Worm (Caenorhabditis elegans): Measurements from ENCODE around the gene idpb-4.

Gene idpb-4

ce11 chrII:8721955-8722524 lies 15.3 kb downstream of the idpb-4 start, which contains the start of gene trcs-2:
TSS of gene trcs-2 (plus strand) at chrII:8722474.
- TF ChIP-seq zag-1 (tag; optimal IDR thresholded peaks at IDR 0.05) (no peak), fkh-8 (tag; optimal IDR thresholded peaks at IDR 0.05) (peak; percentile 22), dsc-1 (tag; optimal IDR thresholded peaks at IDR 0.05) (no peak), sox-4 (tag; optimal IDR thresholded peaks at IDR 0.05) (no peak), nhr-71 (tag; optimal IDR thresholded peaks at IDR 0.05) (peak; percentile 5), zip-4 (GFP tag; optimal IDR thresholded peaks at IDR 0.05) (no peak), skn-1 (tag; optimal IDR thresholded peaks at IDR 0.05) (no peak), mdl-1 (tag; optimal IDR thresholded peaks at IDR 0.05) (no peak), lin-15B (tag; optimal IDR thresholded peaks at IDR 0.05) (no peak), ets-5 (GFP tag; IDR thresholded peaks at IDR 0.05) (no peak), ceh-63 (GFP tag; optimal IDR thresholded peaks at IDR 0.05) (no peak), fkh-4 (tag; optimal IDR thresholded peaks at IDR 0.05; ENCODE audit: borderline replicate concordance) (no peak), mef-2 (tag; optimal IDR thresholded peaks at IDR 0.05) (no peak), alr-1 (tag; optimal IDR thresholded peaks at IDR 0.05; ENCODE audit: borderline replicate concordance) (no peak), hlh-4 (tag; optimal IDR thresholded peaks at IDR 0.05) (peak; percentile 90)

- TF ChIP-seq lin-14 (GFP tag; optimal IDR thresholded peaks at IDR 0.05) (peak; percentile 53), snpc-4 (tag; optimal IDR thresholded peaks at IDR 0.05) (no peak), mab-9 (GFP tag; IDR thresholded peaks at IDR 0.05) (no peak), ceh-90 (tag; optimal IDR thresholded peaks at IDR 0.05) (no peak), ztf-4 (tag; optimal IDR thresholded peaks at IDR 0.05) (peak; percentile 20), blmp-1 (tag; optimal IDR thresholded peaks at IDR 0.05) (peak; percentile 82), elt-3 (tag; optimal IDR thresholded peaks at IDR 0.05) (peak in 1 of 6 experiments; percentile 19), pax-3 (tag; optimal IDR thresholded peaks at IDR 0.05) (no peak), dpl-1 (GFP tag; optimal IDR thresholded peaks at IDR 0.05) (no peak)
These were observed 19.8 kb downstream of the idpb-4 start for ce11 chrII:8717579-8717978.

ce11 chrII:8716231-8716878 lies 21.0 kb downstream of the idpb-4 start, which contains the start of the genes cyn-11 and T01B7.5:
TSS of gene cyn-11 (minus strand) at chrII:8716281.
TSS of gene T01B7.5 (plus strand) at chrII:8716828.
- no peak for TF ChIP-seq jun-1 (tag; optimal IDR thresholded peaks at IDR 0.05)
- no peak for TF ChIP-seq lin-13 (GFP tag; optimal IDR thresholded peaks at IDR 0.05)
- no peak for TF ChIP-seq grh-1 (GFP tag; IDR thresholded peaks at IDR 0.05)
- no peak for TF ChIP-seq C34B4.2 (tag; optimal IDR thresholded peaks at IDR 0.05)
- peak; percentile 12 for TF ChIP-seq swsn-7 (tag; optimal IDR thresholded peaks at IDR 0.05)
- TF ChIP-seq pax-3 (tag; optimal IDR thresholded peaks at IDR 0.05): no peak
- TF ChIP-seq unc-130 (tag; optimal IDR thresholded peaks at IDR 0.05): no peak
- peak; percentile 27 to 54 for TF ChIP-seq lsy-2 (tag; optimal IDR thresholded peaks at IDR 0.05)
- no peak for TF ChIP-seq mab-9 (GFP tag; IDR thresholded peaks at IDR 0.05)
- TF ChIP-seq pqm-1 (tag; optimal IDR thresholded peaks at IDR 0.05): no peak
- TF ChIP-seq nhr-237 (tag; optimal IDR thresholded peaks at IDR 0.05): no peak
- TF ChIP-seq efl-3 (GFP tag; optimal IDR thresholded peaks at IDR 0.05): no peak
- TF ChIP-seq ztf-4 (tag; optimal IDR thresholded peaks at IDR 0.05): no peak
- TF ChIP-seq alr-1 (tag; optimal IDR thresholded peaks at IDR 0.05; ENCODE audit: borderline replicate concordance): no peak
- TF ChIP-seq tlp-1 (tag; optimal IDR thresholded peaks at IDR 0.05): no peak
- TF ChIP-seq dpl-1 (GFP tag; optimal IDR thresholded peaks at IDR 0.05): peak; percentile 2 to 54 (median 7)
- no peak for TF ChIP-seq fos-1 (tag; optimal IDR thresholded peaks at IDR 0.05)
- TF ChIP-seq lin-39 (tag; optimal IDR thresholded peaks at IDR 0.05): no peak
- TF ChIP-seq nhr-90 (tag; optimal IDR thresholded peaks at IDR 0.05; ENCODE audit: poor library complexity): no peak
- no peak for TF ChIP-seq zag-1 (tag; optimal IDR thresholded peaks at IDR 0.05)
- no peak for TF ChIP-seq elt-3 (tag; optimal IDR thresholded peaks at IDR 0.05)
- no peak for TF ChIP-seq C04F5.9 (tag; optimal IDR thresholded peaks at IDR 0.05)
- TF ChIP-seq egl-27 (tag; optimal IDR thresholded peaks at IDR 0.05): no peak
- no peak for TF ChIP-seq mef-2 (tag; optimal IDR thresholded peaks at IDR 0.05)
- TF ChIP-seq blmp-1 (tag; optimal IDR thresholded peaks at IDR 0.05): peak; percentile 52
- TF ChIP-seq aly-2 (tag; optimal IDR thresholded peaks at IDR 0.05): no peak
- TF ChIP-seq ceh-63 (GFP tag; optimal IDR thresholded peaks at IDR 0.05): no peak
- no peak for TF ChIP-seq irx-1 (tag; optimal IDR thresholded peaks at IDR 0.05)
- TF ChIP-seq lir-3 (tag; optimal IDR thresholded peaks at IDR 0.05; ENCODE audit: poor library complexity): no peak
- TF ChIP-seq unc-86 (tag; optimal IDR thresholded peaks at IDR 0.05): no peak
- no peak for TF ChIP-seq nhr-12 (tag; optimal IDR thresholded peaks at IDR 0.05)
- no peak for TF ChIP-seq nhr-11 (tag; optimal IDR thresholded peaks at IDR 0.05)
- TF ChIP-seq nhr-47 (tag; optimal IDR thresholded peaks at IDR 0.05): peak; percentile 4
